Fruit fly (Drosophila melanogaster): ENCODE results near the gene bru2.

Gene bru2

DNA sequence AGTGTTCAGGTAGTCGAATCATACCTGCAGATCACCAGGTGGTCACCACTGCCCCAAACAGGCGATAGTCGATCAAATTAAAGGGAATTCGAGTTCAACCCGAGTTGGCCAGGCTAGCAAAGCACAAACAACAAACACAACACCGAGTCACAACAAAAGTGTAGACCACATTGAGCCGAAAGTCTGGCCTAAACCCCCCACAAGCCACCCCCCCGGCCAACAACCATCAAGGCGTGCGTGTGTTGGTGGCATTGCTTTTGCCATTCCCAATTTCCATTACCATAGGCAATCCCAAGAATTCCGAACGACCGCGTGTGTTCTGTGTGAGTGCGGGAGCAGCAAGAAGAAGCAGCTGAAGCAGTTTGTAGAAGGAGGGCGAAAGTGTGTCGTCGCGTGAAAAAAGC, 90.5 kb downstream of the bru2 start, which contains the start of gene SC35:
Gene SC35, minus strand, starts transcription at position 131 of the 404 bp plus-strand sequence.
- no peak for TF ChIP-seq CG11617 (GFP tag; optimal IDR thresholded peaks at IDR 0.05)
- TF ChIP-seq CG5204 (GFP tag; optimal IDR thresholded peaks at IDR 0.05): no peak
- no peak for TF ChIP-seq CG33017 (tag; optimal IDR thresholded peaks at IDR 0.05)
- no peak for TF ChIP-seq Clk (GFP tag; optimal IDR thresholded peaks at IDR 0.05)
- no peak for TF ChIP-seq kay (GFP tag; ENCODE audit: borderline replicate concordance)
- no peak for TF ChIP-seq toe (GFP tag; optimal IDR thresholded peaks at IDR 0.05)
- peak; percentile 62 for TF ChIP-seq CG12768 (GFP tag; optimal IDR thresholded peaks at IDR 0.05)
- TF ChIP-seq pad (GFP tag; optimal IDR thresholded peaks at IDR 0.05): no peak
- no peak for TF ChIP-seq CG1620 (GFP tag; optimal IDR thresholded peaks at IDR 0.05)
- peak; percentile 4 for TF ChIP-seq CG14711 (tag; optimal IDR thresholded peaks at IDR 0.05)
- TF ChIP-seq cic (GFP tag; optimal IDR thresholded peaks at IDR 0.05): peak; percentile 10
- peak; percentile 90 for TF ChIP-seq Mnt (GFP tag; optimal IDR thresholded peaks at IDR 0.05)
- no peak for TF ChIP-seq CG7101 (tag; optimal IDR thresholded peaks at IDR 0.05)
- no peak for TF ChIP-seq bab1 (GFP tag; optimal IDR thresholded peaks at IDR 0.05)
- TF ChIP-seq Crg-1 (GFP tag; optimal IDR thresholded peaks at IDR 0.05): no peak
- no peak for TF ChIP-seq Hr96 (GFP tag; optimal IDR thresholded peaks at IDR 0.05)
- TF ChIP-seq CG7045 (GFP tag; optimal IDR thresholded peaks at IDR 0.05): no peak
- TF ChIP-seq tj (GFP tag; optimal IDR thresholded peaks at IDR 0.05): no peak

DNA sequence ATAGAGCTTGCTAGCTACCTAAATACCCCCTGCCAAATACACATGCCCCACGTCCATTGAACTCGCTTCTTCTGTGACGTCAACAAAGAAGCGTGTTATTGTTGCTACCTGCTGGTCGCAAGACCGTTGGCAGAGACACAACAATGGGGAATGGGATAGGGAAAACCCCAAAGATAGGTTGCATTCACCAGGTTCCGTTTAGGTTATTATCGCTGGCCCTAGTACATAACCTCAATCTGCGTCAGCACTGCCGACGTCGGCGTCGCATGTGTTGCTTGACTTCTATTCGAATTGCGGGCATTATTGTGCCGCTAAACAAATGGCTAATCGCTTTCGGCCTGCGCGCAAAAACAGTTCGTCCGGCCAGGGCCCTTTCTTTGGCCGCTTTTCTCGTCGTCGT, 91.4 kb downstream of the bru2 start:
- TF ChIP-seq toe (GFP tag; optimal IDR thresholded peaks at IDR 0.05): no peak
- peak; percentile 35 for TF ChIP-seq Mnt (GFP tag; optimal IDR thresholded peaks at IDR 0.05)
- TF ChIP-seq ovo (GFP tag; optimal IDR thresholded peaks at IDR 0.05): peak; percentile 4

DNA sequence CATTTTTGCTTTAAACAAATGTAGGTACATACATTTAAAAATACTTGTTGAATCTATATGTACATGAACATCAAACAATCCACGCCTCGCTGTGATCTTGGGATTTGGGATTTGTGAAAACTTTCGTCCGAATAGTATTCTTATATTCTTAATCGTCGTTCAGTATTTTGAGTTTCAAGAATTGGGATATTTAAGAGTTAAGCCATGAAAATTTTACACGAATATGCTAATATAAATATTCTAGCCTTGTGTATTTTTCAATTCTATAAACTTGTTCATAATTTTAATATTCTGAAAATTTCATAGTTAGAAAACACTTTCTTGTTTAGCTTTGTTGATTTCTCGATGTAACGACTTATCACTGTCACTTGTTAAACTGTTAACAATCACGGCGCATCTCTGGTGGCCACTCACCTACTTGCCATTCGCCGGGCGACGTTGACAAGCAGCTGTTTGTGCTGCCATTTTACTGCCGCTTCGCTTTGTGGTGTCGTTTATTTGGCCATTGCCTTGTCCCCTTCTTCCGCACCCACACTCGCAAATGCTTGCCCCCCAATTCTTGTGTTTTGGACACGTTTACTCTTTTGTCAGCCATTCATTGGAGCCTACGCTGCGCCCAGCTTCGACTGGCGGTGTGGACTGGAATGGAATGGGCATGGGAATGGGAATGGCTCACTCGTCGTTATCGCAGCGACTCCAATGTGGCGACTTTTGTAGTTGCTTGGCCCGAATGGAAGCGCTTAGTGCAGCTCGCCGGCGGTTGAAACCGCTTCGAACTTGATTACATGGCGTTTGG, 92.2 kb downstream of the bru2 start:
- TF ChIP-seq bab1 (GFP tag; optimal IDR thresholded peaks at IDR 0.05) (peak; percentile 16), toe (GFP tag; optimal IDR thresholded peaks at IDR 0.05) (peak; percentile 10), CG12768 (GFP tag; optimal IDR thresholded peaks at IDR 0.05) (peak; percentile 64), CG1620 (GFP tag; optimal IDR thresholded peaks at IDR 0.05) (peak; percentile 23), pad (GFP tag; optimal IDR thresholded peaks at IDR 0.05) (no peak)

DNA sequence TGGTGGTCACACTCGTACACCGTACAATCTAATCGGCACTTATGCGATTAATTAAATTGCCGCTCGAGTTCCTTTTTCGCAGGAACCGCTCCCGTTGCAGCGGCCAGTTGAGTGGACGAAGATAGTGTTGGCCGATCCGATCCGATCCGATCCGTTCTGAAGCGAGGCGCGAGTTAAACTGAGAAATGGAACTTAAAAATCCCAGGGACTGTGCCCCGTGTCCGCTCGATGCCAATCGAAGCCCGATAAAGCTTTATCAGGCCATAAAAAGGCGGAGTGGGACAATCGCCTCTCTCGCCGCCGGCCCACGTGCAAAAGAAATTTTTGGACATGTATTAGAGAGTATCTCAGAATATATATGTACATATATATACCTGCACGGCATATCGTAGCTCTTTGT, 101.7 kb downstream of the bru2 start, which contains the start of gene Oatp33Ea:
Gene Oatp33Ea, minus strand, starts transcription at position 182 of the 400 bp plus-strand sequence.
- peak; percentile 90 for TF ChIP-seq cic (GFP tag; optimal IDR thresholded peaks at IDR 0.05)
- TF ChIP-seq ovo (GFP tag; optimal IDR thresholded peaks at IDR 0.05): peak; percentile 13
- peak; percentile 74 for TF ChIP-seq Mnt (GFP tag; optimal IDR thresholded peaks at IDR 0.05)
- no peak for TF ChIP-seq CG1620 (GFP tag; optimal IDR thresholded peaks at IDR 0.05)
- no peak for TF ChIP-seq tj (GFP tag; optimal IDR thresholded peaks at IDR 0.05)
- peak; percentile 1 for TF ChIP-seq CG12768 (GFP tag; optimal IDR thresholded peaks at IDR 0.05)
